Worm (Caenorhabditis elegans) whole organism, late embryonic: ENCODE measurements around the gene vha-6.

Experiments used
- C08G9.2 ChIP-seq: sonication (generic microtip); optimal IDR thresholded peaks from 2 replicates; lab custom pipeline; 2016; ENCODE audit warnings: mild to moderate bottlenecking, missing genetic modification characterization, moderate library complexity, missing compliant biosample characterization
- F13H6.1 ChIP-seq: sonication (generic microtip); optimal IDR thresholded peaks from 2 replicates; lab custom pipeline; 2016; ENCODE audit warnings: missing genetic modification characterization, missing compliant biosample characterization
- K09A11.1 ChIP-seq: sonication (generic microtip); optimal IDR thresholded peaks from 2 replicates; lab custom pipeline; 2017; ENCODE audit warnings: antibody characterized with exemption, mild to moderate bottlenecking, missing genetic modification characterization, missing compliant biosample characterization; ENCODE audit not compliant: insufficient read depth
- T23F11.4 ChIP-seq: fragments of 200-800 bp; sonication (Bioruptor generic); optimal IDR thresholded peaks from 2 replicates; lab custom pipeline; 2018; ENCODE audit warnings: mild to moderate bottlenecking, missing genetic modification characterization, missing compliant biosample characterization
- Y22D7AL.16 ChIP-seq: sonication (generic microtip); optimal IDR thresholded peaks from 2 replicates; lab custom pipeline; 2016; ENCODE audit warnings: missing genetic modification characterization, missing compliant biosample characterization
- ceh-14 ChIP-seq: sonication (generic microtip); optimal IDR thresholded peaks from 2 replicates; lab custom pipeline; 2016; ENCODE audit warnings: missing genotype, missing genetic modification characterization, missing compliant biosample characterization
- ceh-18 ChIP-seq: sonication (generic microtip); optimal IDR thresholded peaks from 2 replicates; lab custom pipeline; 2016; ENCODE audit warnings: missing genetic modification characterization, missing compliant biosample characterization
- ceh-2 ChIP-seq: sonication (generic microtip); optimal IDR thresholded peaks from 2 replicates; lab custom pipeline; 2016; ENCODE audit warnings: missing genotype, missing genetic modification characterization, missing compliant biosample characterization
- ceh-22 ChIP-seq: sonication (generic microtip); optimal IDR thresholded peaks from 2 replicates; lab custom pipeline; 2017; ENCODE audit warnings: missing biosample characterization, missing genetic modification characterization
- ceh-24 ChIP-seq: sonication (generic microtip); optimal IDR thresholded peaks from 2 replicates; lab custom pipeline; 2016; ENCODE audit warnings: mild to moderate bottlenecking, missing genetic modification characterization, missing compliant biosample characterization
- ceh-30 ChIP-seq: fragments of 150-350 bp; optimal IDR thresholded peaks from 2 replicates; lab custom pipeline; 2014; ENCODE audit warnings: missing biosample characterization, missing genetic modification characterization
- ceh-31 ChIP-seq: sonication (generic microtip); optimal IDR thresholded peaks from 2 replicates; lab custom pipeline; 2016; ENCODE audit warnings: missing genetic modification characterization, missing compliant biosample characterization
- ceh-34 ChIP-seq: sonication (generic microtip); optimal IDR thresholded peaks from 2 replicates; lab custom pipeline; 2016; ENCODE audit warnings: mild to moderate bottlenecking, missing genetic modification characterization, missing compliant biosample characterization
- ceh-48 ChIP-seq: sonication (generic microtip); optimal IDR thresholded peaks from 2 replicates; lab custom pipeline; 2016; ENCODE audit warnings: missing genetic modification characterization, inconsistent platforms, missing compliant biosample characterization
- ceh-6 ChIP-seq: fragments of 200-800 bp; sonication (Bioruptor generic); optimal IDR thresholded peaks from 2 replicates; lab custom pipeline; 2018; ENCODE audit warnings: mild to moderate bottlenecking, missing genetic modification characterization, missing compliant biosample characterization
- ceh-9 ChIP-seq: sonication (generic microtip); optimal IDR thresholded peaks from 2 replicates; lab custom pipeline; 2016; ENCODE audit warnings: mild to moderate bottlenecking, missing genetic modification characterization, inconsistent platforms, missing compliant biosample characterization
- che-1 ChIP-seq: sonication (generic microtip); optimal IDR thresholded peaks from 2 replicates; lab custom pipeline; 2016; ENCODE audit warnings: mild to moderate bottlenecking, missing genetic modification characterization, missing compliant biosample characterization
- dve-1 ChIP-seq: sonication (generic microtip); optimal IDR thresholded peaks from 2 replicates; lab custom pipeline; 2017; ENCODE audit warnings: antibody characterized with exemption, mild to moderate bottlenecking, missing genetic modification characterization, missing compliant biosample characterization
- elt-2 ChIP-seq: sonication (generic microtip); optimal IDR thresholded peaks from 2 replicates; lab custom pipeline; 2016; ENCODE audit warnings: missing genetic modification reagents, missing genetic modification characterization, missing compliant biosample characterization
- fax-1 ChIP-seq: sonication (generic microtip); optimal IDR thresholded peaks from 2 replicates; lab custom pipeline; 2016; ENCODE audit warnings: missing genotype, missing genetic modification characterization, missing compliant biosample characterization
- fkh-10 ChIP-seq: fragments of 150-350 bp; optimal IDR thresholded peaks from 2 replicates; lab custom pipeline; 2014; ENCODE audit warnings: missing biosample characterization, missing genetic modification reagents, missing genetic modification characterization
- hlh-8 ChIP-seq: sonication (generic microtip); optimal IDR thresholded peaks from 2 replicates; lab custom pipeline; 2016; ENCODE audit warnings: missing genotype, missing genetic modification characterization, missing compliant biosample characterization
- lim-6 ChIP-seq: sonication (generic microtip); optimal IDR thresholded peaks from 2 replicates; lab custom pipeline; 2016; ENCODE audit warnings: missing genetic modification characterization, missing compliant biosample characterization
- lin-11 ChIP-seq: fragments of 200-800 bp; sonication (Bioruptor generic); optimal IDR thresholded peaks from 2 replicates; lab custom pipeline; 2018; ENCODE audit warnings: mild to moderate bottlenecking, missing genetic modification characterization, missing compliant biosample characterization
- madf-2 ChIP-seq: sonication (generic microtip); optimal IDR thresholded peaks from 2 replicates; lab custom pipeline; 2017; ENCODE audit warnings: missing genetic modification characterization, missing compliant biosample characterization
- nfya-1 ChIP-seq: sonication (generic microtip); optimal IDR thresholded peaks from 2 replicates; lab custom pipeline; 2017; ENCODE audit warnings: missing genetic modification characterization, mild to moderate bottlenecking, missing compliant biosample characterization, antibody characterized with exemption, moderate library complexity
- nhr-232 ChIP-seq: sonication (generic microtip); optimal IDR thresholded peaks from 2 replicates; lab custom pipeline; 2016; ENCODE audit warnings: missing genetic modification characterization, missing compliant biosample characterization
- pat-9 ChIP-seq: fragments of 200-800 bp; sonication (Bioruptor generic); optimal IDR thresholded peaks from 2 replicates; lab custom pipeline; 2018; ENCODE audit warnings: mild to moderate bottlenecking, missing genetic modification characterization, moderate library complexity, missing compliant biosample characterization
- pha-2 ChIP-seq: sonication (generic microtip); optimal IDR thresholded peaks from 2 replicates; lab custom pipeline; 2017; ENCODE audit warnings: mild to moderate bottlenecking, missing genetic modification characterization, missing compliant biosample characterization
- pha-4 ChIP-seq: fragments of 150-350 bp; optimal IDR thresholded peaks from 2 replicates; lab custom pipeline; 2018; ENCODE audit warnings: missing biosample characterization, missing genetic modification reagents, missing genetic modification characterization
- pqm-1 ChIP-seq: sonication (generic microtip); optimal IDR thresholded peaks from 2 replicates; lab custom pipeline; 2016; ENCODE audit warnings: missing genetic modification characterization, missing compliant biosample characterization
- pros-1 ChIP-seq: fragments of 150-350 bp; optimal IDR thresholded peaks from 2 replicates; lab custom pipeline; 2014; ENCODE audit warnings: missing biosample characterization, missing genetic modification reagents, missing genetic modification characterization
- ref-2 ChIP-seq: sonication (generic microtip); optimal IDR thresholded peaks from 2 replicates; lab custom pipeline; 2016; ENCODE audit warnings: missing genetic modification characterization, missing compliant biosample characterization
- sdc-2 ChIP-seq: sonication (generic microtip); optimal IDR thresholded peaks from 2 replicates; lab custom pipeline; 2016; ENCODE audit warnings: missing genotype, missing genetic modification characterization, missing compliant biosample characterization
- sox-2 ChIP-seq: fragments of 200-800 bp; sonication (Bioruptor generic); IDR thresholded peaks from 2 replicates; pipeline ENCODE4 v1.3.6; 2022; ENCODE audit warnings: missing genetic modification reagents, missing genetic modification characterization, missing compliant biosample characterization
- syd-9 ChIP-seq: sonication (generic microtip); optimal IDR thresholded peaks from 2 replicates; lab custom pipeline; 2016; ENCODE audit warnings: mild to moderate bottlenecking, missing genetic modification characterization, moderate library complexity, missing compliant biosample characterization
- tbx-2 ChIP-seq: sonication (generic microtip); optimal IDR thresholded peaks from 2 replicates; lab custom pipeline; 2016; ENCODE audit warnings: missing genetic modification characterization, missing compliant biosample characterization
- ttx-3 ChIP-seq: sonication (generic microtip); optimal IDR thresholded peaks from 2 replicates; lab custom pipeline; 2016; ENCODE audit warnings: missing genetic modification reagents, missing genetic modification characterization, missing compliant biosample characterization
- unc-3 ChIP-seq, 2 experiments: fragments of 200-800 bp in 1 of 2; sonication (Bioruptor generic) in 1 of 2; sonication (generic microtip) in 1 of 2; conservative IDR thresholded peaks in 1 of 2; optimal IDR thresholded peaks in 1 of 2; 2 replicates each; pipeline versions ENCODE4 v1.3.6 to Lab custom; 2016 to 2022; ENCODE audit warnings: missing compliant biosample characterization in 2 of 2, missing genetic modification characterization in 2 of 2, missing genetic modification reagents in 1 of 2
- unc-42 ChIP-seq: sonication (generic microtip); optimal IDR thresholded peaks from 2 replicates; lab custom pipeline; 2016; ENCODE audit warnings: missing genotype, missing genetic modification characterization, missing compliant biosample characterization
- unc-55 ChIP-seq: sonication (generic microtip); optimal IDR thresholded peaks from 2 replicates; lab custom pipeline; 2017; ENCODE audit warnings: missing biosample characterization, missing genetic modification reagents, missing genetic modification characterization
- unc-86 ChIP-seq: sonication (generic microtip); optimal IDR thresholded peaks from 2 replicates; lab custom pipeline; 2016; ENCODE audit warnings: missing genetic modification characterization, missing compliant biosample characterization
- zip-5 ChIP-seq: sonication (generic microtip); optimal IDR thresholded peaks from 2 replicates; lab custom pipeline; 2016; ENCODE audit warnings: missing genetic modification characterization, missing compliant biosample characterization

vha-6 gene

DNA sequence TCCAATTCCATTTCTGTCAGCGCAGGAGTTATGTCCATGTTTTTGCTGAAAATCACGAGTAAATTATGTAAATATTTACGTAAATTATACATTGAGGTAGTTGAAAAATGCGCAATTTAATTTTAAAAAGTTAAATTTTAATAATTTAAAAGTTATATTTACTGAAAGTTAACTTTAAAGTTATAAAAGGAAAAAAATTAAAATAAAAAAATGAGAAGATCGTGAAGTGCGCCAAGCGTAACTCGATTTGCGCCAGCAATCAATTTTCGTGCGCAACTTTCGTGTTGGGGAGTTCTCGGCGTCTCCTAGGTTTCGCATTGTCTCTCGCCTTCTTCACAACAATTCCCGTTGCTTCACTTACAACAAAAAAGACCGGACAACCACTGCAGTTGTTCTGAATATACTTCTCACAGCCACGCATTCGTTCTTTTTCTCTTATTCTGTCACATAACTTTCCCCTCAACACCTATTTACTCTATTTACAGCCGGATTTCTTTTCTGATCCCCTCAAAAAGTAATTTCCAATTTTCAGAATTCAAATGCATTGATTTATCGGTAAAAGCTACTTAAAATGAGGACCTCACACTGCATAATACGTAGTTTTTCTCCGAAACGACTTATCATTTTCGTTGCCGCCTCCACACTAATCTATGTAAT is 35.4 kb upstream of the vha-6 start, which contains the start of the genes metl-1 and W02B12.11:
Gene metl-1, minus strand, starts transcription at position 51 of the 657 bp plus-strand sequence.
Gene W02B12.11, plus strand, starts transcription at position 337 of the 657 bp plus-strand sequence.
- TF ChIP-seq F13H6.1 (tag; lab: Kevin White, UChicago) (no peak), zip-5 (tag; lab: Kevin White, UChicago) (no peak), pros-1 (tag; lab: Kevin White, UChicago) (no peak), unc-42 (peak; percentile 3), ceh-9 (tag; lab: Kevin White, UChicago) (no peak), ceh-2 (no peak), ref-2 (peak; percentile 49), unc-3 (GFP tag; conservative IDR thresholded peaks at IDR 0.05; lab: Robert Waterston, UW) (0 out of 2 replicates have a peak, but pooled peaks have one; percentile 24), unc-3 (tag; optimal IDR thresholded peaks at IDR 0.05; lab: Kevin White, UChicago) (no peak), ceh-48 (tag; lab: Kevin White, UChicago) (peak; percentile 14), fax-1 (tag; lab: Kevin White, UChicago) (peak; percentile 13), unc-86 (tag; lab: Kevin White, UChicago) (peak; percentile 19), ttx-3 (tag; lab: Kevin White, UChicago) (peak; percentile 19), ceh-31 (peak; percentile 43), hlh-8 (peak; percentile 7), pat-9 (peak; percentile 50), unc-55 (GFP tag; lab: Kevin White, UChicago) (no peak), ceh-30 (tag; lab: Kevin White, UChicago) (no peak), Y22D7AL.16 (tag; lab: Kevin White, UChicago) (peak; percentile 26), T23F11.4 (GFP tag; lab: Kevin White, UChicago) (no peak), ceh-6 (GFP tag; lab: Kevin White, UChicago) (no peak), dve-1 (no peak), pha-2 (peak; percentile 31), pqm-1 (tag; lab: Kevin White, UChicago) (peak; percentile 31), syd-9 (peak; percentile 34), fkh-10 (GFP tag; lab: Kevin White, UChicago) (no peak), sox-2 (GFP tag; lab: Robert Waterston, UW) (peak; percentile 50), ceh-24 (no peak), nfya-1 (tag; lab: Kevin White, UChicago) (peak; percentile 62), K09A11.1 (tag; lab: Kevin White, UChicago) (no peak), lin-11 (tag; lab: Kevin White, UChicago) (peak; percentile 20), che-1 (tag; lab: Kevin White, UChicago) (peak; percentile 13), ceh-34 (tag; lab: Kevin White, UChicago) (peak; percentile 37), tbx-2 (peak; percentile 46), ceh-18 (tag; lab: Kevin White, UChicago) (peak; percentile 19), pha-4 (tag; lab: Kevin White, UChicago) (no peak), ceh-22 (tag; lab: Kevin White, UChicago) (no peak), C08G9.2 (tag; lab: Kevin White, UChicago) (no peak), ceh-14 (peak; percentile 20), madf-2 (peak; percentile 63), elt-2 (tag; lab: Kevin White, UChicago) (peak; percentile 66), lim-6 (no peak), sdc-2 (peak; percentile 6)

DNA sequence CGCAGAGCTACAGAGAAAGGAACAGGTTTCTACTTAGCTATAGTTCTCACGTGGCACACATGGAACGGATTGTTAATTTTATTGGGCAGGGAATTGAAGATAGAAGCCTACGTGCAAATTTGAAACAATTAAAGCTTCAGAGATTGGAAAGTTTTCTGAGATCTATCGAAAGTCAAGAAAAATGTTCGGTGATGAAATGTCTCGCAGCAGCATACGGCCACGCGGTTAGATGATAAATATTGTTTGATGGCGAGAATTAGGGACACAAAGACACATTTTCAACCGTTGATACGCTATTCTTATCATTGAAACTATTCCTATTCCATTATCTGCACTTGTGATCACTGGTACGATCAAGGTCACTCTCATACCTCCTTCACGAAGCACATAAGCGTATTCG is 34.3 kb upstream of the vha-6 start:
- no peak for TF ChIP-seq nhr-232 (tag; lab: Kevin White, UChicago)
- TF ChIP-seq ceh-18 (tag; lab: Kevin White, UChicago), result no peak
- TF ChIP-seq elt-2 (tag; lab: Kevin White, UChicago), result peak; percentile 75
